Worm (Caenorhabditis elegans): ENCODE results near the gene F53G2.12.

F53G2.12 gene

DNA sequence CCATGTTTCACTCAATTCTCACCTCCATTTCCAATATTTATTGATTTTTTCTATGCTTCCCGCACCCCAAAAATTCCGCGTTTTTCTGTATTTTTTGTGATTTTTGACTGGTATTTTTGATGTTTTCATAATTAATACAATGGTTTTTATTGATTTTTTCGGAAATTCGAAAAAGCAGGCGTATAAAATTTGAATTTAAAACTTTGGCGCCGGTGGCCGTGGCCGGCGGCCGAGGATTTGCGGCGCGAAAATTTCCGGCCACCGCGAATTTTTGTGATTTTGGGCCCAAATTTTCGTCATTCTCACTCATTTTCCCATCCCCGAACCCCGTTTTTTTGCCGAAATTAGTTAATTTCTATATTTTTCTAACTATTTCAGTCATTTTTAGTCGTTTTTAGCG lies 27.9 kb downstream of the F53G2.12 start (continued):
- TF ChIP-seq alr-1 (tag; optimal IDR thresholded peaks at IDR 0.05; ENCODE audit: borderline replicate concordance) = no peak
- no peak for TF ChIP-seq nhr-28 (tag; optimal IDR thresholded peaks at IDR 0.05)
- TF ChIP-seq egl-27 (tag; optimal IDR thresholded peaks at IDR 0.05) = no peak
- TF ChIP-seq fkh-4 (tag; optimal IDR thresholded peaks at IDR 0.05; ENCODE audit: borderline replicate concordance) = peak; percentile 38
- TF ChIP-seq nhr-11 (tag; optimal IDR thresholded peaks at IDR 0.05) = no peak
- TF ChIP-seq swsn-7 (tag; optimal IDR thresholded peaks at IDR 0.05) = peak; percentile 46
- peak; percentile 5 for TF ChIP-seq skn-1 (tag; optimal IDR thresholded peaks at IDR 0.05)
- 0 out of 2 replicates have a peak, but pooled peaks have one; percentile 53 for TF ChIP-seq grh-1 (GFP tag; IDR thresholded peaks at IDR 0.05)
- no peak for TF ChIP-seq nhr-237 (tag; optimal IDR thresholded peaks at IDR 0.05)
- peak; percentile 48 to 53 for TF ChIP-seq lsy-2 (tag; optimal IDR thresholded peaks at IDR 0.05)
- TF ChIP-seq dsc-1 (tag; optimal IDR thresholded peaks at IDR 0.05) = peak; percentile 55
- TF ChIP-seq zag-1 (tag; optimal IDR thresholded peaks at IDR 0.05) = no peak
- no peak for TF ChIP-seq fos-1 (tag; optimal IDR thresholded peaks at IDR 0.05)
- no peak for TF ChIP-seq unc-130 (tag; optimal IDR thresholded peaks at IDR 0.05)
- TF ChIP-seq efl-3 (GFP tag; optimal IDR thresholded peaks at IDR 0.05) = no peak
- no peak for TF ChIP-seq C34B4.2 (tag; optimal IDR thresholded peaks at IDR 0.05)
- TF ChIP-seq ztf-4 (tag; optimal IDR thresholded peaks at IDR 0.05) = no peak
- peak; percentile 81 for TF ChIP-seq nhr-85 (tag)
- TF ChIP-seq nhr-47 (tag; optimal IDR thresholded peaks at IDR 0.05) = peak; percentile 69
- peak; percentile 51 for TF ChIP-seq mep-1 (tag; optimal IDR thresholded peaks at IDR 0.05)
- TF ChIP-seq nhr-90 (tag; optimal IDR thresholded peaks at IDR 0.05; ENCODE audit: poor library complexity) = peak; percentile 75
- peak; percentile 12 for TF ChIP-seq egl-13 (tag; optimal IDR thresholded peaks at IDR 0.05)
- TF ChIP-seq lin-13 (GFP tag; optimal IDR thresholded peaks at IDR 0.05) = peak; percentile 27
- TF ChIP-seq lin-15B (tag; optimal IDR thresholded peaks at IDR 0.05) = peak; percentile 22
- no peak for TF ChIP-seq aha-1 (tag; optimal IDR thresholded peaks at IDR 0.05)
- no peak for TF ChIP-seq mdl-1 (tag; optimal IDR thresholded peaks at IDR 0.05)
- TF ChIP-seq nhr-12 (tag; optimal IDR thresholded peaks at IDR 0.05) = no peak
- TF ChIP-seq pax-3 (tag; optimal IDR thresholded peaks at IDR 0.05) = peak; percentile 67
- peak; percentile 59; the same call in 1 of the 2 replicates for TF ChIP-seq unc-98 (GFP tag; IDR thresholded peaks at IDR 0.05)
- TF ChIP-seq ceh-82 (tag; optimal IDR thresholded peaks at IDR 0.05) = peak in 2 of 3 experiments; percentile 24 to 31
- no peak for TF ChIP-seq elt-3 (tag; optimal IDR thresholded peaks at IDR 0.05)
- TF ChIP-seq tbx-2 (tag; optimal IDR thresholded peaks at IDR 0.05) = peak; percentile 67
- TF ChIP-seq irx-1 (tag; optimal IDR thresholded peaks at IDR 0.05) = peak; percentile 81
- peak; percentile 9 for TF ChIP-seq zip-4 (GFP tag; optimal IDR thresholded peaks at IDR 0.05)
- no peak for TF ChIP-seq ceh-63 (GFP tag; optimal IDR thresholded peaks at IDR 0.05)
- TF ChIP-seq fkh-10 (GFP tag; optimal IDR thresholded peaks at IDR 0.05) = no peak
- TF ChIP-seq aly-2 (tag; optimal IDR thresholded peaks at IDR 0.05) = peak; percentile 29
- TF ChIP-seq ceh-88 (GFP tag; IDR thresholded peaks at IDR 0.05) = no peak
- peak; percentile 70 for TF ChIP-seq nhr-19 (GFP tag; conservative IDR thresholded peaks at IDR 0.05)
- TF ChIP-seq ets-5 (GFP tag; IDR thresholded peaks at IDR 0.05) = no peak
- peak; percentile 83 to 89 (median 84) for TF ChIP-seq dpl-1 (GFP tag; optimal IDR thresholded peaks at IDR 0.05)
- TF ChIP-seq unc-86 (tag; optimal IDR thresholded peaks at IDR 0.05) = peak; percentile 2
- no peak for TF ChIP-seq pqm-1 (tag; optimal IDR thresholded peaks at IDR 0.05)
- TF ChIP-seq ces-1 (GFP tag; optimal IDR thresholded peaks at IDR 0.05) = no peak
- no peak for TF ChIP-seq Y116A8C.19 (tag; optimal IDR thresholded peaks at IDR 0.05; ENCODE audit: borderline replicate concordance)
- TF ChIP-seq sup-37 (GFP tag; optimal IDR thresholded peaks at IDR 0.05) = no peak
- TF ChIP-seq snu-23 (GFP tag; optimal IDR thresholded peaks at IDR 0.05) = peak; percentile 58
- no peak for TF ChIP-seq hlh-4 (tag; optimal IDR thresholded peaks at IDR 0.05)
- no peak for TF ChIP-seq F16B12.6 (tag; optimal IDR thresholded peaks at IDR 0.05)
- peak; percentile 45 for TF ChIP-seq isw-1 (GFP tag; IDR thresholded peaks at IDR 0.05)
- TF ChIP-seq nhr-76 (tag; optimal IDR thresholded peaks at IDR 0.05) = no peak
- TF ChIP-seq lin-35 (GFP tag; optimal IDR thresholded peaks at IDR 0.05) = peak; percentile 88 to 89
- peak in 1 of 2 experiments; percentile 68 for TF ChIP-seq ztf-11 (tag; optimal IDR thresholded peaks at IDR 0.05)

All from whole organism, L1 larva.